Fruit fly (Drosophila melanogaster) whole organism, pupa: ENCODE results near the gene CG2157.

Experiments used
- CG12605 ChIP-seq: fragments of 200-800 bp; sonication (Bioruptor generic); IDR thresholded peaks from 2 replicates; pipeline ENCODE4 v1.3.6; 2022; ENCODE audit warnings: missing biosample characterization, missing genetic modification characterization
- CG13204 ChIP-seq: fragments of 200-800 bp; sonication (Bioruptor generic); optimal IDR thresholded peaks from 2 replicates; lab custom pipeline; 2018; ENCODE audit warnings: missing biosample characterization, mild to moderate bottlenecking, missing genetic modification characterization, moderate library complexity
- CG15710 ChIP-seq: fragments of 200-800 bp; sonication (Bioruptor generic); optimal IDR thresholded peaks from 2 replicates; lab custom pipeline; 2018; ENCODE audit warnings: missing biosample characterization, mild to moderate bottlenecking, missing genetic modification characterization, moderate library complexity
- CG17806 ChIP-seq: fragments of 200-800 bp; sonication (Bioruptor generic); optimal IDR thresholded peaks from 2 replicates; lab custom pipeline; 2018; ENCODE audit warnings: missing biosample characterization, mild to moderate bottlenecking, missing genetic modification characterization, moderate library complexity
- CG32121 ChIP-seq: fragments of 200-800 bp; sonication (Bioruptor generic); IDR thresholded peaks from 2 replicates; pipeline ENCODE4 v1.3.6; 2022; ENCODE audit warnings: missing biosample characterization, missing genetic modification characterization
- CG8301 ChIP-seq: fragments of 200-800 bp; sonication (Bioruptor generic); optimal IDR thresholded peaks from 2 replicates; lab custom pipeline; 2018; ENCODE audit warnings: missing biosample characterization, mild to moderate bottlenecking, missing genetic modification characterization
- D1 ChIP-seq: fragments of 200-800 bp; sonication (Bioruptor generic); optimal IDR thresholded peaks from 2 replicates; lab custom pipeline; 2018; ENCODE audit warnings: missing biosample characterization, mild to moderate bottlenecking, missing genetic modification characterization, moderate library complexity
- EcR ChIP-seq: fragments of 200-800 bp; sonication (Bioruptor generic); optimal IDR thresholded peaks from 3 replicates; lab custom pipeline; 2019; ENCODE audit warnings: missing biosample characterization, missing genetic modification characterization, mild to moderate bottlenecking, moderate library complexity, missing genetic modification reagents
- Snoo ChIP-seq: fragments of 200-800 bp; sonication (Bioruptor generic); optimal IDR thresholded peaks from 3 replicates; lab custom pipeline; 2017; ENCODE audit warnings: missing biosample characterization, mild to moderate bottlenecking, missing genetic modification characterization, inconsistent platforms

DNA sequence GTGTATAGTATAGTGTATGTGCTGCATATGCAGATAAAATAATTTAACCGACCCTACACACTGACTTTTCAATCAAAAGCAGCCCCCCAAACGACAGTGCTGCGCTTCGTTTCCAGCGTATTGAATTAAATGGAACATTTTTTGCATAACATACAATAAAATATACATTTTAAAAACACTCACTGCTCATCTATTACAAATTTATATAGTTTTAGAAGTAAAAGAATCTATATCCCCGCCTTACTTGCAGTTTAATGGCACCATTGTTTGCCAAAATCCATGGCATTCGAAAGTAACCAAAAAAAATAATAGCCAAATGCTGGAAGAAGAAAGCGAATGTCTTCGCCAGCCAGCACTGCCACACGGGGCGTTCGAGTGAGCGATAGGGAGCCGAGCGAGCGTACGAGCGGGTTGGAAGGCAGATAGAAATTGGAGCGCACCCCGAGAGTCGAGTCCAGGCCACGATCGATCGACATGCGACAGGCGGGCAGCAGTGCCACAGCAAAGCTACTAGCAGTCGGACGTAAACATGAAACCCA is 27.3 kb upstream of the CG2157 start, which contains the start of gene CG15209:
- TF ChIP-seq CG32121 (GFP tag; lab: Robert Waterston, UW) (no peak; the same call in 1 of the 2 replicates), Snoo (tag; lab: Kevin White, UChicago) (no peak), CG15710 (no peak), CG13204 (GFP tag; lab: Kevin White, UChicago) (no peak), EcR (GFP tag; lab: Kevin White, UChicago) (no peak), CG17806 (tag; lab: Kevin White, UChicago) (no peak), D1 (no peak), CG8301 (tag; lab: Kevin White, UChicago) (no peak), CG12605 (no peak)
